Worm (Caenorhabditis elegans): ENCODE results near the gene nhr-234.

Gene nhr-234

DNA sequence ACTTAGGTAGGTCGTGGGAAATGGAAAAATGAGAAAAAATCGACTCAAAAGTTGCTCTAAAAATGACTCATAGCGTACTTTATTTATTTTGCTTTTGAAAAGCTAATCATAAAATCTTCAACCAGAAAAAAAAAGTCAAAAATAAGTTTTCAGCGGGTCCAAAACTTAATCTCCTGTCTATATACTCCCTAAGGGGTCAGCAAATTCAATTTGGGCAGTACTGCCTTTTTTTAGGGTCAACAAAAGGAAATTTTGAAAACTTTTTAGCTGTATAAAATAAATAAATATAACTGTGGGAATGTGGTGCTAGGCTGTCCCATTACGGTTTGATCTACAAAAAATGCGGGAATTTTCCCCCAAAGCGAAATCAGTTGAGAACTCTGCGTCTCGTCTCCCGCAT, 32.9 kb downstream of the nhr-234 start:
- TF ChIP-seq drap-1 (GFP tag; optimal IDR thresholded peaks at IDR 0.05), result no peak
- TF ChIP-seq tbx-8 (GFP tag; optimal IDR thresholded peaks at IDR 0.05), result no peak
- TF ChIP-seq ceh-83 (GFP tag; optimal IDR thresholded peaks at IDR 0.05), result no peak
- no peak for TF ChIP-seq nhr-237 (tag; optimal IDR thresholded peaks at IDR 0.05)
- no peak for TF ChIP-seq elt-3 (tag; optimal IDR thresholded peaks at IDR 0.05)
- no peak for TF ChIP-seq sptf-1 (tag; optimal IDR thresholded peaks at IDR 0.05)
- no peak for TF ChIP-seq flh-1 (GFP tag; optimal IDR thresholded peaks at IDR 0.05)
- TF ChIP-seq nhr-76 (tag; optimal IDR thresholded peaks at IDR 0.05), result no peak
- TF ChIP-seq lsy-2 (tag; optimal IDR thresholded peaks at IDR 0.05), result no peak
- no peak for TF ChIP-seq bed-3 (GFP tag; optimal IDR thresholded peaks at IDR 0.05)
- no peak for TF ChIP-seq mab-5 (tag; optimal IDR thresholded peaks at IDR 0.05)
- TF ChIP-seq unc-39 (tag; optimal IDR thresholded peaks at IDR 0.05), result no peak
- no peak for TF ChIP-seq zip-8 (tag; optimal IDR thresholded peaks at IDR 0.05)
- TF ChIP-seq mls-2 (tag; optimal IDR thresholded peaks at IDR 0.05), result no peak
- no peak for TF ChIP-seq snpc-4 (tag; optimal IDR thresholded peaks at IDR 0.05)
- TF ChIP-seq blmp-1 (tag; optimal IDR thresholded peaks at IDR 0.05), result no peak
- TF ChIP-seq ces-1 (GFP tag; optimal IDR thresholded peaks at IDR 0.05), result no peak
- TF ChIP-seq unc-120 (tag; optimal IDR thresholded peaks at IDR 0.05; ENCODE audit: poor library complexity, severe bottlenecking), result no peak

DNA sequence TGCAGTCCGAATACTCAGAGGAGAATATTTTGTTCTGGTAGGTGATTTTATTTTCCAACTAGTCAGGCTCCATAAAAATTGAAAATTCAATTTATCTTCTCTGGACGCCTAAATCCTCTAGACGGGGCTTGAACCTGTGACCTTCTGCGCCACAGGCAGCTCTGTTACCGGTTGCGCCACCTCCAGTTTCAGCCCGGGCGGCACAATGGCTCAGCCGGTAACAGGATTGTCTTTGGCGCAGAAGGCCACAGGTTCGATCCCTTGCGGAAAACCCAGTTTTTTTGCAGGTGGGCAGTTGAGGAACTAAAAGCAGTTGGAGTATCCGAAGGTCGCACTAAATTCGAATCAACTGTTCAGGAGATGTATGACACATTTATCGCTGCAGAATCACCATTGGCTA, 33.4 kb downstream of the nhr-234 start:
- TF ChIP-seq nhr-76 (tag; optimal IDR thresholded peaks at IDR 0.05), result no peak
- no peak for TF ChIP-seq unc-39 (tag; optimal IDR thresholded peaks at IDR 0.05)
- TF ChIP-seq sptf-1 (tag; optimal IDR thresholded peaks at IDR 0.05), result no peak
- no peak for TF ChIP-seq elt-3 (tag; optimal IDR thresholded peaks at IDR 0.05)
- no peak for TF ChIP-seq nhr-237 (tag; optimal IDR thresholded peaks at IDR 0.05)

DNA sequence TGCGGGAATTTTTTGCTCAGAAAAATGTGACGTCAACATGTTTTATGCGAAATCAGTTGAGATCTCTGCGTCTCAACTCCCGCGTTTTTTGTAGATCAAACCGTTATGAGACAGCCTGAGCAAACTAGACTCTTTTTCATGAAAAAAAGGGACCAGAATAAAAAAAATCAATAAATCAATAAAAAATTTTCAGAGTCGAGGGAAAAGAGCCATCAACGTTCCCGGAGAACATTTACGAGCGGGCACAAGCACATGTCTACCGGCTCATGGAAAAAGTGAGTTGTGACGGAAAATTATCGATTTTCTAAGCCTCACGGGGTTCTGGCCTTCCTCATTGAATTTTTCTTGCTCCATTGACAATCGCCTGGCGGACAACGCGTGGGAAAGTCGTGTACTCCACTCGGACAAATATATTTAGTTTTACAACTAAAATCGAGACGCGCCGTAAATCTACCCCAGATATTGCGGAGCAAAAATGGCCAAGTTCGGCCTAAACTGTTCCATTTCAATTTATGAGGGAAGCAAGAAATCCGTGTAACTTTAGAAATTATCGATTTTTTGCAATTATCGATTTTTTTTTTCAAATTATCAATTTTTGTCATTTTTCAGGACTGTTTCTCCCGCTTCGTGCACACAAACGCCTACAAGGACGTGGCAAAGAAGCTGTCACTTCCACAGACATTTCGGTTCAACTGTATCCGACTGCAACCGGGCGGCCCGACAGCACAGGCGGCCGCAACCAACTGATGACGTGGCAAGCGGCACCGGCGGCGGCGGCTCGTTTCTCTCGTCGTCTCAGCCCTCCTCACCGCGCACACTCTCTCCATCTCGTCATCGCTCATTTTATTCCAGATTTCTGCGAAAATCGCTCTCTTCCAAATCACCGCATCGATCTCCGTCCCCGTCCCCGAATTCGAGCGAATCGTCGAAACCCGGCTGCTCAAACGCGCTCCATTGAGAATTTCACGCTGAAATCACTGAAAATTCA, 34.7 kb downstream of the nhr-234 start:
- TF ChIP-seq flh-1 (GFP tag; optimal IDR thresholded peaks at IDR 0.05), result no peak
- no peak for TF ChIP-seq bed-3 (GFP tag; optimal IDR thresholded peaks at IDR 0.05)
- TF ChIP-seq ztf-11 (tag; optimal IDR thresholded peaks at IDR 0.05), result no peak
- no peak for TF ChIP-seq ceh-43 (GFP tag; optimal IDR thresholded peaks at IDR 0.05)
- no peak for TF ChIP-seq ceh-83 (GFP tag; optimal IDR thresholded peaks at IDR 0.05)
- TF ChIP-seq tbx-8 (GFP tag; optimal IDR thresholded peaks at IDR 0.05), result no peak
- TF ChIP-seq ceh-39 (tag; optimal IDR thresholded peaks at IDR 0.05), result no peak
- TF ChIP-seq mls-2 (tag; optimal IDR thresholded peaks at IDR 0.05), result no peak
- no peak for TF ChIP-seq sem-2 (GFP tag; optimal IDR thresholded peaks at IDR 0.05)
- TF ChIP-seq lin-32 (GFP tag; optimal IDR thresholded peaks at IDR 0.05), result no peak
- TF ChIP-seq mep-1 (tag; optimal IDR thresholded peaks at IDR 0.05), result no peak
- no peak for TF ChIP-seq snpc-4 (tag; optimal IDR thresholded peaks at IDR 0.05)
- no peak for TF ChIP-seq drap-1 (GFP tag; optimal IDR thresholded peaks at IDR 0.05)

DNA sequence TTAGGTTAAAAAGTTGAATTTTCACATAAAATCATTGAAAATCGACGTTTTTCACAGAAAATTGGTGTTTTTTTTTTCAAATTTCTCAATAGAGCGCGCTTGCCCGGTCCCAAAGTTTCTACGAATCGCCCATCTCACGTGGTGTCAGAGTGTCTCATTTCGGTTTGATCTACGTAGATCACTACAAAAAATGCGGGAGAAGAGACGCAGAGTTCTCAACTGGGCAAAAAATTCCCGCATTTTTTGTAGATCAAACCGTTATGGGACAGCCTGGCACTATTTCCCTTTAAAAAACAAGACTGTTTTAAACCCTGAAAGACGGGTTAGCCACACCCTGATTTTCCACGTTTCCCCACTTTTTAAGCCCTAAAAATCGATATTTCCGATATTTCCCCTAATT, 35.4 kb downstream of the nhr-234 start:
- TF ChIP-seq lsy-2 (tag; optimal IDR thresholded peaks at IDR 0.05), result no peak
- TF ChIP-seq nhr-12 (tag; optimal IDR thresholded peaks at IDR 0.05), result no peak
- TF ChIP-seq mep-1 (tag; optimal IDR thresholded peaks at IDR 0.05), result no peak
- TF ChIP-seq flh-1 (GFP tag; optimal IDR thresholded peaks at IDR 0.05), result no peak
- TF ChIP-seq mls-2 (tag; optimal IDR thresholded peaks at IDR 0.05), result no peak
- no peak for TF ChIP-seq nhr-76 (tag; optimal IDR thresholded peaks at IDR 0.05)
- no peak for TF ChIP-seq nhr-237 (tag; optimal IDR thresholded peaks at IDR 0.05)
- TF ChIP-seq lin-13 (tag; optimal IDR thresholded peaks at IDR 0.05), result no peak
- TF ChIP-seq snpc-4 (tag; optimal IDR thresholded peaks at IDR 0.05), result no peak
- TF ChIP-seq ztf-11 (tag; optimal IDR thresholded peaks at IDR 0.05), result no peak
- TF ChIP-seq pha-4 (tag; optimal IDR thresholded peaks at IDR 0.05), result no peak
- TF ChIP-seq nhr-28 (tag; optimal IDR thresholded peaks at IDR 0.05), result no peak
- TF ChIP-seq unc-39 (tag; optimal IDR thresholded peaks at IDR 0.05), result no peak
- TF ChIP-seq mab-5 (tag; optimal IDR thresholded peaks at IDR 0.05), result no peak
- no peak for TF ChIP-seq sem-2 (GFP tag; optimal IDR thresholded peaks at IDR 0.05)
- no peak for TF ChIP-seq sptf-1 (tag; optimal IDR thresholded peaks at IDR 0.05)
- no peak for TF ChIP-seq bed-3 (GFP tag; optimal IDR thresholded peaks at IDR 0.05)
- no peak for TF ChIP-seq blmp-1 (tag; optimal IDR thresholded peaks at IDR 0.05)
- TF ChIP-seq lin-32 (GFP tag; optimal IDR thresholded peaks at IDR 0.05), result no peak

DNA sequence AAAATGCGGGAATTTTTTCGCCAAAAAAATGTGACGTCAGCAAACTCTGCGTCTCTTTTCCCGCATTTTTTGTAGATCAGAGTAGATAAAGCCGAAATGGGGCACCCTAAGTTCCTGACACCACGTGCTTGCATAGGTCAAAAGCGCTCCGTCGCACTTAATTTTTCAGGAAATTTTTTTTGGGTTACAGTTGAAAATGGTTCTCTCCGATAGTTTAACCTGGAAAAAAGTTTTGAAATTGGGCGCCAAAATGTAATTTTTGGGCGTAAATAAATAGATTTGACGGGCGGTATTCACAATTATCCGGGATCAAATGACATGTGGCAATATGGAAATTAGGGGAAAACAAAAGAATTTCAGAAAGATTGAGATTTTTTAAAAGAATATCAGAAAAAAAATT, 36.0 kb downstream of the nhr-234 start:
- no peak for TF ChIP-seq bed-3 (GFP tag; optimal IDR thresholded peaks at IDR 0.05)
- TF ChIP-seq mep-1 (tag; optimal IDR thresholded peaks at IDR 0.05), result no peak
- TF ChIP-seq lsy-2 (tag; optimal IDR thresholded peaks at IDR 0.05), result no peak
- TF ChIP-seq elt-1 (tag; optimal IDR thresholded peaks at IDR 0.05; ENCODE audit: borderline replicate concordance, insufficient read depth), result no peak
- TF ChIP-seq nhr-12 (tag; optimal IDR thresholded peaks at IDR 0.05), result no peak
- TF ChIP-seq nhr-28 (tag; optimal IDR thresholded peaks at IDR 0.05), result no peak
- no peak for TF ChIP-seq ces-1 (GFP tag; optimal IDR thresholded peaks at IDR 0.05)
- TF ChIP-seq hlh-1 (tag; optimal IDR thresholded peaks at IDR 0.05), result no peak
- no peak for TF ChIP-seq M03D4.4 (tag; optimal IDR thresholded peaks at IDR 0.05)
- no peak for TF ChIP-seq blmp-1 (tag; optimal IDR thresholded peaks at IDR 0.05)
- no peak for TF ChIP-seq cnd-1 (tag; optimal IDR thresholded peaks at IDR 0.05)

All from whole organism, mixed stage, embryonic.